Worm (Caenorhabditis elegans) whole organism, mixed stage, embryonic: ENCODE data around the gene lact-6.

ENCODE experiments used
- ces-1 ChIP-seq: fragments of 150-350 bp; optimal IDR thresholded peaks from 2 replicates; lab custom pipeline; 2014; ENCODE audit warnings: missing biosample characterization, missing genetic modification reagents, missing genetic modification characterization
- nhr-12 ChIP-seq: fragments of 150-350 bp; optimal IDR thresholded peaks from 2 replicates; lab custom pipeline; 2014; ENCODE audit warnings: missing biosample characterization, missing genetic modification characterization
- unc-39 ChIP-seq: fragments of 150-350 bp; optimal IDR thresholded peaks from 2 replicates; lab custom pipeline; 2014; ENCODE audit warnings: missing biosample characterization, missing genetic modification characterization

- TF ChIP-seq ces-1 (no peak), nhr-12 (no peak), unc-39 (tag; lab: Kevin White, UChicago) (no peak)
Observed at ce11 chrIV:17465886-17466285, 34.7 kb upstream of the lact-6 start, which contains the start of gene F11E6.6.
